Fruit fly (Drosophila melanogaster) whole organism, adult: ENCODE results near the gene CG3513.
A peak's percentile ranks its signal among the peaks of the same experiment; 100 is the strongest.

Source experiments
- CG11617 ChIP-seq: fragments of 200-800 bp; sonication (Bioruptor generic); optimal IDR thresholded peaks from 2 replicates; lab custom pipeline; 2017; ENCODE audit warnings: mild to moderate bottlenecking, missing biosample characterization, missing genetic modification reagents, missing genetic modification characterization
- CG12768 ChIP-seq: fragments of 200-800 bp; sonication (Bioruptor generic); optimal IDR thresholded peaks from 2 replicates; lab custom pipeline; 2017; ENCODE audit warnings: missing biosample characterization, missing genetic modification characterization, mild to moderate bottlenecking, moderate library complexity, missing genetic modification reagents
- CG14711 ChIP-seq: fragments of 200-800 bp; sonication (Bioruptor generic); optimal IDR thresholded peaks from 2 replicates; lab custom pipeline; 2018; ENCODE audit warnings: missing biosample characterization, mild to moderate bottlenecking, missing genetic modification characterization, moderate library complexity
- CG1620 ChIP-seq: fragments of 200-800 bp; sonication (Bioruptor generic); optimal IDR thresholded peaks from 2 replicates; lab custom pipeline; 2016; ENCODE audit warnings: missing biosample characterization, missing genetic modification characterization
- CG33017 ChIP-seq: fragments of 200-800 bp; sonication (Bioruptor generic); optimal IDR thresholded peaks from 2 replicates; lab custom pipeline; 2018; ENCODE audit warnings: missing biosample characterization, mild to moderate bottlenecking, missing genetic modification characterization, moderate library complexity
- CG5204 ChIP-seq: fragments of 200-800 bp; sonication (Bioruptor generic); optimal IDR thresholded peaks from 2 replicates; lab custom pipeline; 2016; ENCODE audit warnings: missing biosample characterization, missing genetic modification characterization
- CG7045 ChIP-seq: fragments of 200-800 bp; sonication (Bioruptor generic); optimal IDR thresholded peaks from 2 replicates; lab custom pipeline; 2017; ENCODE audit warnings: missing biosample characterization, mild to moderate bottlenecking, missing genetic modification characterization
- CG7101 ChIP-seq: fragments of 200-800 bp; sonication (Bioruptor generic); optimal IDR thresholded peaks from 2 replicates; lab custom pipeline; 2018; ENCODE audit warnings: missing biosample characterization, mild to moderate bottlenecking, missing genetic modification characterization, moderate library complexity
- Clk ChIP-seq: fragments of 200-800 bp; sonication (Bioruptor generic); optimal IDR thresholded peaks from 2 replicates; lab custom pipeline; 2017; ENCODE audit warnings: missing biosample characterization, missing genetic modification characterization
- Crg-1 ChIP-seq: fragments of 200-800 bp; sonication (Bioruptor generic); optimal IDR thresholded peaks from 2 replicates; lab custom pipeline; 2016; ENCODE audit warnings: missing biosample characterization, missing genetic modification characterization
- Hr96 ChIP-seq: fragments of 200-800 bp; sonication (Bioruptor generic); optimal IDR thresholded peaks from 2 replicates; lab custom pipeline; 2016; ENCODE audit warnings: missing biosample characterization, missing genetic modification characterization
- Mnt ChIP-seq: fragments of 200-800 bp; sonication (Bioruptor generic); optimal IDR thresholded peaks from 2 replicates; lab custom pipeline; 2016; ENCODE audit warnings: missing biosample characterization, mild to moderate bottlenecking, missing genetic modification characterization
- bab1 ChIP-seq: fragments of 200-800 bp; sonication (Bioruptor generic); optimal IDR thresholded peaks from 3 replicates; lab custom pipeline; 2019; ENCODE audit warnings: missing biosample characterization, mild to moderate bottlenecking, missing genetic modification characterization, moderate library complexity
- cic ChIP-seq: fragments of 200-800 bp; sonication (Bioruptor generic); optimal IDR thresholded peaks from 2 replicates; lab custom pipeline; 2017; ENCODE audit warnings: missing biosample characterization, mild to moderate bottlenecking, missing genetic modification characterization, moderate library complexity
- cnc ChIP-seq, 2 experiments: fragments of >200 bp; optimal IDR thresholded peaks; 2 replicates each; lab custom pipeline; 2017
- kay ChIP-seq: fragments of 200-800 bp; sonication (Bioruptor generic); peaks from one replicate; lab custom pipeline; 2016; ENCODE audit warnings: missing biosample characterization, missing genetic modification characterization, borderline replicate concordance
- ovo ChIP-seq: fragments of 200-800 bp; sonication (Bioruptor generic); optimal IDR thresholded peaks from 2 replicates; lab custom pipeline; 2016; ENCODE audit warnings: missing biosample characterization, missing genetic modification characterization
- pad ChIP-seq: fragments of 200-800 bp; sonication (Bioruptor generic); optimal IDR thresholded peaks from 3 replicates; lab custom pipeline; 2017; ENCODE audit warnings: missing biosample characterization, missing genetic modification characterization, mild to moderate bottlenecking, moderate library complexity, missing genetic modification reagents
- tj ChIP-seq: fragments of 200-800 bp; sonication (Bioruptor generic); optimal IDR thresholded peaks from 3 replicates; lab custom pipeline; 2017; ENCODE audit warnings: missing biosample characterization, mild to moderate bottlenecking, missing genetic modification characterization, moderate library complexity
- toe ChIP-seq: fragments of 200-800 bp; sonication (Bioruptor generic); optimal IDR thresholded peaks from 2 replicates; lab custom pipeline; 2016; ENCODE audit warnings: missing biosample characterization, missing genetic modification characterization

The CG3513 gene

DNA sequence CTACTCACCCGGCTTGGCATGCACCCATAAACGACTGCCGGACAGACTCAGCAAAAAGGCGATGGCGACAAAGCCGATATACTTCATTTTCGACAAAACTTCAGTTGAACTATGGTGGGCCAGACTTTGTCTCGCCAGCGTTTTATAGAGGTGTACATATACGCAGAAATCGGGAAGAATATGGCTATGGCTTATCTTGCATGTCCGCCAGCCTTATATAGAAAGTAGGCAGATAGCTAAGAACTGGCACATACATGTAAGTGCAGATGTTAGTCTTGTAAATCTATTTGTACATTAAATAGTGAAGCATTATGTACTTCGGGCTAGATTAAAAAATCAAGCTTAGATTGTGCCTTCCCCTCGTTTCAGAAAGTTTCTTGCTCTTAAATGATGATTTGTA, at the start of gene CG3513:
TSS of gene CG3513 (minus strand) at position 101 of the 400 bp plus-strand sequence.
- TF ChIP-seq CG11617 (GFP tag; lab: Kevin White, UChicago) = no peak
- TF ChIP-seq Crg-1 (GFP tag; lab: Kevin White, UChicago) = no peak
- no peak for TF ChIP-seq CG33017 (tag; lab: Kevin White, UChicago)
- TF ChIP-seq Mnt (GFP tag; lab: Kevin White, UChicago) = no peak
- no peak for TF ChIP-seq CG12768 (GFP tag; lab: Kevin White, UChicago)
- TF ChIP-seq Hr96 = no peak
- no peak for TF ChIP-seq cnc (optimal IDR thresholded peaks at IDR 0.05; lab: Kevin White, UChicago)
- no peak for TF ChIP-seq pad (GFP tag; lab: Kevin White, UChicago)
- TF ChIP-seq CG14711 (tag; lab: Kevin White, UChicago) = no peak
- TF ChIP-seq CG7045 (GFP tag; lab: Kevin White, UChicago) = no peak
- TF ChIP-seq tj (GFP tag; lab: Kevin White, UChicago) = no peak
- TF ChIP-seq CG1620 (GFP tag; lab: Kevin White, UChicago) = no peak
- no peak for TF ChIP-seq CG7101 (tag; lab: Kevin White, UChicago)

DNA sequence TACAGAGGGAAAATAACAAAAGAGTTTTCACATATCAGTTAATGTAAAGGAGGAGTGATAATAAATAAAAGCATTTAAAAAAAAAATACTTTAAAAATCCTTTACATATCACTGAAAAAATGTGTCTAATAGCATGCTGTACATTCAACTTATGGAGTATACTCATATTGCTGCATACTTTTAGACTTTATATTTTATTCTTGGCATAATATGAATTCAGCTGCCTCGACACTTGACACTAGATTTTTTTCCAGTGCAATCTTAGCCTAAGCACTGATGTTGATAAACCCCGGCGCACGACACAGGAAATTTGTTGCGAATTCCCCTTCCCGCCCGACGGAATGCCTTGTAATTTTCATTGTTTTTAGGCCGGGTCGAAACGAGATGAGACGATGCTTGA, 47.5 kb upstream of the CG3513 start:
- TF ChIP-seq CG5204 (GFP tag; lab: Kevin White, UChicago) = no peak
- TF ChIP-seq toe (GFP tag; lab: Kevin White, UChicago) = no peak
- no peak for TF ChIP-seq Mnt (GFP tag; lab: Kevin White, UChicago)
- no peak for TF ChIP-seq cnc (optimal IDR thresholded peaks at IDR 0.05; lab: Kevin White, UChicago)

- TF ChIP-seq CG33017 (tag; lab: Kevin White, UChicago) = no peak
These were observed 44.7 kb upstream of the CG3513 start for dm6 chr2L:3737682-3738081.

- TF ChIP-seq bab1 (no peak), CG7045 (GFP tag; lab: Kevin White, UChicago) (no peak), CG33017 (tag; lab: Kevin White, UChicago) (no peak), CG12768 (GFP tag; lab: Kevin White, UChicago) (no peak), kay (no peak), tj (GFP tag; lab: Kevin White, UChicago) (no peak), Mnt (GFP tag; lab: Kevin White, UChicago) (no peak), toe (GFP tag; lab: Kevin White, UChicago) (no peak), cnc (optimal IDR thresholded peaks at IDR 0.05; lab: Kevin White, UChicago) (no peak), ovo (GFP tag; lab: Kevin White, UChicago) (no peak), Clk (no peak), CG5204 (GFP tag; lab: Kevin White, UChicago) (no peak), pad (GFP tag; lab: Kevin White, UChicago) (no peak), CG7101 (tag; lab: Kevin White, UChicago) (no peak), Crg-1 (GFP tag; lab: Kevin White, UChicago) (no peak), CG11617 (GFP tag; lab: Kevin White, UChicago) (no peak), Hr96 (no peak), CG1620 (GFP tag; lab: Kevin White, UChicago) (no peak)
These were observed 44.2 kb upstream of the CG3513 start for dm6 chr2L:3737003-3737662.

DNA sequence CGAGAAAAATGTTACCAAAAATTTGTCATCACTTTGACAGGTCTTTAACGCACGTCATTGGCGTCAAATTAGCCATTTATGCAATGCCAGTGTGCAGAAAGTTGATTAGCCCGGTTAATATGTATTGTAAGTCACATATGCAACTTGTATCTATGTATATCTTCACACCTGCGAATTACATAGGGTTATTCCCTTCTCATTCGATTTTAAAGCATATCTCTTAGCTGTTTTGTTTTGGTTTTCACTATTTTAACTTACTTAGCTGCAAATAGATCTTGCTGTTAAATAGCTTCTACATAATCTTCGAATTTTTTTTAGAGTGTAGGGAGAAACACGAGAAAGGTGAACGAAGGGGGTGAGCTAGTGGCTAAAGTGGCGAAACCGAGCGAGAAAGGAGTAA, 38.1 kb upstream of the CG3513 start:
- no peak for TF ChIP-seq ovo (GFP tag; lab: Kevin White, UChicago)
- TF ChIP-seq CG33017 (tag; lab: Kevin White, UChicago) = no peak
- no peak for TF ChIP-seq CG7045 (GFP tag; lab: Kevin White, UChicago)
- no peak for TF ChIP-seq CG5204 (GFP tag; lab: Kevin White, UChicago)
- no peak for TF ChIP-seq tj (GFP tag; lab: Kevin White, UChicago)
- no peak for TF ChIP-seq Hr96
- no peak for TF ChIP-seq cic (GFP tag; lab: Kevin White, UChicago)
- TF ChIP-seq bab1 = no peak
- TF ChIP-seq CG11617 (GFP tag; lab: Kevin White, UChicago) = no peak
- no peak for TF ChIP-seq toe (GFP tag; lab: Kevin White, UChicago)

dm6 chr2L:3730182-3730975, 37.4 kb upstream of the CG3513 start, which contains the start of gene CG10019:
TSS of gene CG10019 (plus strand) at chr2L:3730466.
- peak; percentile 65 for TF ChIP-seq kay
- TF ChIP-seq pad (GFP tag; lab: Kevin White, UChicago) = no peak

DNA sequence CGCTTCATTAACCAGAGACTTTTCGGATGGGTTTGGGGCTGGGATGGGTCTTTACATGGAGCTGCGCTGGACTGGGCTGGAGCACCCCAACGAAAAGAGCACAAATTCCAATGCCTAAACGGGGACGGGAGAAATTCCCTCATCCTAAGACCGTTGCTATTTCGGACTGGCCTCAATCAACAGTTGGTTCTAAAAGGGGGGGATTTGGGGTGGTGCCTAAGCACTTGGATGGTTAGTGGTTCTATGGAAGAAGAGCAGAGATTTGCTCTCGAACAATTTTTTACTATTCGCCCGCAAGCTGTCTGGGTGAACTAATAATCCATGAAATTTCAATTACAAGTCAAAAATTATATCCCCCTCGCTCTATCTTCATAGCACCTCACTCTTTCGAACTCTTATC, 36.7 kb upstream of the CG3513 start:
- TF ChIP-seq kay (no peak), CG14711 (tag; lab: Kevin White, UChicago) (no peak), CG7045 (GFP tag; lab: Kevin White, UChicago) (no peak), cic (GFP tag; lab: Kevin White, UChicago) (no peak), ovo (GFP tag; lab: Kevin White, UChicago) (no peak), bab1 (no peak), CG33017 (tag; lab: Kevin White, UChicago) (no peak), pad (GFP tag; lab: Kevin White, UChicago) (no peak), CG1620 (GFP tag; lab: Kevin White, UChicago) (no peak), CG5204 (GFP tag; lab: Kevin White, UChicago) (no peak), Mnt (GFP tag; lab: Kevin White, UChicago) (no peak), CG12768 (GFP tag; lab: Kevin White, UChicago) (no peak), CG7101 (tag; lab: Kevin White, UChicago) (no peak), Hr96 (no peak), Crg-1 (GFP tag; lab: Kevin White, UChicago) (no peak), tj (GFP tag; lab: Kevin White, UChicago) (no peak), toe (GFP tag; lab: Kevin White, UChicago) (no peak)
